Fruit fly (Drosophila melanogaster) whole organism, embryonic: ENCODE measurements around the gene CG17230.

Experiments
- B-H2 ChIP-seq: fragments of 200-800 bp; sonication (Bioruptor generic); optimal IDR thresholded peaks from 2 replicates; lab custom pipeline; 2018; ENCODE audit warnings: missing biosample characterization, mild to moderate bottlenecking, missing genetic modification characterization
- CG10979 ChIP-seq: fragments of 200-800 bp; sonication (Bioruptor generic); optimal IDR thresholded peaks from 2 replicates; lab custom pipeline; 2018; ENCODE audit warnings: missing biosample characterization, mild to moderate bottlenecking, missing genetic modification characterization, moderate library complexity
- CG12659 ChIP-seq: fragments of 200-800 bp; sonication (Bioruptor generic); optimal IDR thresholded peaks from 3 replicates; lab custom pipeline; 2017; ENCODE audit warnings: mild to moderate bottlenecking, missing biosample characterization, missing genetic modification reagents, missing genetic modification characterization
- CG14050 ChIP-seq: fragments of 200-800 bp; sonication (Bioruptor generic); IDR thresholded peaks from 3 replicates; pipeline ENCODE4 v1.3.6; 2022; ENCODE audit warnings: missing biosample characterization, missing genetic modification characterization
- CG14441 ChIP-seq: fragments of 200-800 bp; sonication (Bioruptor generic); IDR thresholded peaks from 2 replicates; pipeline ENCODE4 v1.3.6; 2022; ENCODE audit warnings: missing biosample characterization, missing genetic modification characterization
- CG15514 ChIP-seq: fragments of 200-800 bp; sonication (Bioruptor generic); optimal IDR thresholded peaks from 3 replicates; lab custom pipeline; 2017; ENCODE audit warnings: missing biosample characterization, missing genetic modification characterization, mild to moderate bottlenecking, moderate library complexity, missing genetic modification reagents
- CG17568 ChIP-seq: fragments of 200-800 bp; sonication (Bioruptor generic); optimal IDR thresholded peaks from 2 replicates; lab custom pipeline; 2018; ENCODE audit warnings: missing biosample characterization, mild to moderate bottlenecking, missing genetic modification characterization, moderate library complexity
- CG31224 ChIP-seq: fragments of 200-800 bp; sonication (Bioruptor generic); IDR thresholded peaks from 2 replicates; pipeline ENCODE4 v1.3.6; 2022; ENCODE audit warnings: missing biosample characterization, missing genetic modification characterization
- CG31365 ChIP-seq: fragments of 200-800 bp; sonication (Bioruptor generic); optimal IDR thresholded peaks from 2 replicates; lab custom pipeline; 2018; ENCODE audit warnings: missing biosample characterization, mild to moderate bottlenecking, missing genetic modification characterization
- CG4360 ChIP-seq: fragments of 200-800 bp; sonication (Bioruptor generic); IDR thresholded peaks from 2 replicates; pipeline ENCODE4 v1.3.6; 2022; ENCODE audit warnings: missing biosample characterization, missing genetic modification characterization
- CG6254 ChIP-seq: fragments of 200-800 bp; sonication (Bioruptor generic); optimal IDR thresholded peaks from 3 replicates; lab custom pipeline; 2017; ENCODE audit warnings: mild to moderate bottlenecking, missing biosample characterization, missing genetic modification reagents, missing genetic modification characterization
- CG7963 ChIP-seq: fragments of 200-800 bp; sonication (Bioruptor generic); IDR thresholded peaks from 3 replicates; pipeline ENCODE4 v1.3.6; 2022; ENCODE audit warnings: missing biosample characterization, missing genetic modification characterization; ENCODE audit not compliant: partially characterized antibody
- CG9609 ChIP-seq: fragments of 200-800 bp; sonication (Bioruptor generic); optimal IDR thresholded peaks from 3 replicates; lab custom pipeline; 2016; ENCODE audit warnings: missing biosample characterization, missing genetic modification characterization
- CHES-1-like ChIP-seq: fragments of 200-800 bp; sonication (Bioruptor generic); optimal IDR thresholded peaks from 2 replicates; lab custom pipeline; 2016; ENCODE audit warnings: missing biosample characterization, missing genetic modification characterization
- CoRest ChIP-seq: fragments of 200-800 bp; sonication (Bioruptor generic); optimal IDR thresholded peaks from 3 replicates; lab custom pipeline; 2018; ENCODE audit warnings: missing biosample characterization, mild to moderate bottlenecking, missing genetic modification characterization, moderate library complexity
- Dad ChIP-seq: fragments of 200-800 bp; sonication (Bioruptor generic); optimal IDR thresholded peaks from 3 replicates; lab custom pipeline; 2016; ENCODE audit warnings: missing biosample characterization, missing genetic modification characterization
- Deaf1 ChIP-seq: fragments of 200-800 bp; optimal IDR thresholded peaks from 3 replicates; lab custom pipeline; 2019; ENCODE audit warnings: missing biosample characterization, mild to moderate bottlenecking, missing genetic modification characterization, moderate library complexity
- HLH3B ChIP-seq: fragments of 200-800 bp; sonication (Bioruptor generic); IDR thresholded peaks from 2 replicates; pipeline ENCODE4 v1.3.6; 2022; ENCODE audit warnings: missing biosample characterization, missing genetic modification characterization
- HLH4C ChIP-seq: fragments of 200-800 bp; sonication (Bioruptor generic); IDR thresholded peaks from 3 replicates; pipeline ENCODE4 v1.3.6; 2022; ENCODE audit warnings: missing biosample characterization, missing genetic modification characterization; ENCODE audit not compliant: partially characterized antibody
- HLH54F ChIP-seq: fragments of 200-800 bp; sonication (Bioruptor generic); optimal IDR thresholded peaks from 3 replicates; lab custom pipeline; 2016; ENCODE audit warnings: missing biosample characterization, missing genetic modification characterization
- Hey ChIP-seq: fragments of 200-800 bp; sonication (Bioruptor generic); optimal IDR thresholded peaks from 3 replicates; lab custom pipeline; 2018; ENCODE audit warnings: missing biosample characterization, mild to moderate bottlenecking, missing genetic modification characterization
- HmgZ ChIP-seq: fragments of 200-800 bp; sonication (Bioruptor generic); optimal IDR thresholded peaks from 2 replicates; lab custom pipeline; 2018; ENCODE audit warnings: missing biosample characterization, mild to moderate bottlenecking, missing genetic modification characterization
- Hr78 ChIP-seq, 2 experiments: fragments of 200-800 bp in 1 of 2; fragments of >200 bp in 1 of 2; sonication (Bioruptor generic) in 1 of 2; optimal IDR thresholded peaks; 2 replicates each; lab custom pipeline; 2017 to 2019; ENCODE audit warnings: missing biosample characterization in 2 of 2, missing genetic modification characterization in 2 of 2, mild to moderate bottlenecking in 1 of 2, moderate library complexity in 1 of 2
- MESR4 ChIP-seq: fragments of 200-800 bp; sonication (Bioruptor generic); optimal IDR thresholded peaks from 2 replicates; lab custom pipeline; 2018; ENCODE audit warnings: missing biosample characterization, mild to moderate bottlenecking, missing genetic modification characterization, moderate library complexity
- Sry-δ ChIP-seq: fragments of 200-800 bp; sonication (Bioruptor generic); optimal IDR thresholded peaks from 2 replicates; lab custom pipeline; 2016; ENCODE audit warnings: missing biosample characterization, missing genetic modification characterization
- ab ChIP-seq: fragments of 200-800 bp; sonication (Bioruptor generic); optimal IDR thresholded peaks from 2 replicates; lab custom pipeline; 2016; ENCODE audit warnings: missing biosample characterization, missing genetic modification characterization
- bbx ChIP-seq: fragments of 200-800 bp; sonication (Bioruptor generic); IDR thresholded peaks from 2 replicates; pipeline ENCODE4 v1.3.6; 2022; ENCODE audit warnings: missing biosample characterization, missing genetic modification characterization; ENCODE audit not compliant: partially characterized antibody
- caup ChIP-seq: fragments of 200-800 bp; sonication (Bioruptor generic); optimal IDR thresholded peaks from 3 replicates; lab custom pipeline; 2017; ENCODE audit warnings: missing biosample characterization, mild to moderate bottlenecking, missing genetic modification characterization, moderate library complexity; ENCODE audit not compliant: severe bottlenecking
- chinmo ChIP-seq: fragments of 200-800 bp; sonication (Bioruptor generic); IDR thresholded peaks from 4 replicates; pipeline ENCODE4 v1.3.6; 2022; ENCODE audit warnings: missing biosample characterization, missing genetic modification characterization; ENCODE audit not compliant: partially characterized antibody
- dm ChIP-seq: fragments of 200-800 bp; sonication (Bioruptor generic); optimal IDR thresholded peaks from 3 replicates; lab custom pipeline; 2016; ENCODE audit warnings: missing biosample characterization, missing genetic modification characterization
- fd96Cb ChIP-seq: fragments of 200-800 bp; sonication (Bioruptor generic); optimal IDR thresholded peaks from 2 replicates; lab custom pipeline; 2018; ENCODE audit warnings: missing biosample characterization, mild to moderate bottlenecking, missing genetic modification characterization, moderate library complexity
- hth ChIP-seq: fragments of >200 bp; optimal IDR thresholded peaks from 2 replicates; lab custom pipeline; 2017; ENCODE audit warnings: inconsistent platforms
- lbe ChIP-seq: fragments of 200-800 bp; sonication (Bioruptor generic); optimal IDR thresholded peaks from 2 replicates; lab custom pipeline; 2016; ENCODE audit warnings: missing biosample characterization, mild to moderate bottlenecking, missing genetic modification characterization
- maf-S ChIP-seq: fragments of 200-800 bp; sonication (Bioruptor generic); optimal IDR thresholded peaks from 2 replicates; lab custom pipeline; 2016; ENCODE audit warnings: missing biosample characterization, missing genetic modification characterization
- mirr ChIP-seq: fragments of 200-800 bp; sonication (Bioruptor generic); optimal IDR thresholded peaks from 3 replicates; lab custom pipeline; 2018; ENCODE audit warnings: missing biosample characterization, mild to moderate bottlenecking, missing genetic modification characterization
- repo ChIP-seq: fragments of 200-800 bp; sonication (Bioruptor generic); optimal IDR thresholded peaks from 2 replicates; lab custom pipeline; 2016; ENCODE audit warnings: missing biosample characterization, missing genetic modification characterization
- sd ChIP-seq: fragments of 200-800 bp; sonication (Bioruptor generic); optimal IDR thresholded peaks from 3 replicates; lab custom pipeline; 2018; ENCODE audit warnings: missing biosample characterization, mild to moderate bottlenecking, missing genetic modification characterization, moderate library complexity
- slbo ChIP-seq: fragments of 200-800 bp; sonication (Bioruptor generic); IDR thresholded peaks from 2 replicates; pipeline ENCODE4 v1.3.6; 2022; ENCODE audit warnings: missing biosample characterization, missing genetic modification characterization
- twi ChIP-seq: fragments of 200-800 bp; optimal IDR thresholded peaks from 2 replicates; lab custom pipeline; 2019; ENCODE audit warnings: missing biosample characterization, mild to moderate bottlenecking, missing genetic modification characterization, moderate library complexity

CG17230 gene

DNA sequence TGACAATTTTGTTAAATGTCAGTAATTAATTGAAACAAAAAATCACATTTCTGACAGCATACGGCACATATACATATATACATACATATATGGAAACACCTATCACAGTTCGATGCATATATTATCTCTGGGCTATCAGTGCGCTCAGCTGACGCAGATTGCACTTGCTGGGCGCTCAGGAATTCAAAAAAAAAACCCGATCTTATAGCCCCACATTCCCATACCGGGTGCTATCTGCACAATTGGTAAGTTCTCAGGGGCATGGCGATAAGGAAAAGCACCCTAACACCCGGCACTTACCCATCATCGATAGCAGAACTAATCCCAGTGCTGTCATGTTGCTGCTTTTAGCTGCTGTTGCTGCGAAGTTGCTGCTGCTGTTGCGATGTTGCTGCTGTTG is 19.7 kb downstream of the CG17230 start (continued):
- no peak for TF ChIP-seq MESR4 (GFP tag; lab: Kevin White, UChicago)
- no peak for TF ChIP-seq bbx
- no peak for TF ChIP-seq caup (GFP tag; lab: Kevin White, UChicago)
- TF ChIP-seq dm (GFP tag; lab: Kevin White, UChicago) = no peak
- TF ChIP-seq Dad (GFP tag; lab: Kevin White, UChicago) = no peak
- no peak for TF ChIP-seq mirr (GFP tag; lab: Kevin White, UChicago)
- TF ChIP-seq sd (tag; lab: Kevin White, UChicago) = peak; percentile 80
- TF ChIP-seq fd96Cb = no peak
- TF ChIP-seq CG7963 (GFP tag; lab: Robert Waterston, UW) = no peak
- TF ChIP-seq CG15514 (GFP tag; lab: Kevin White, UChicago) = no peak
- TF ChIP-seq CG4360 (GFP tag; lab: Robert Waterston, UW) = no peak
- TF ChIP-seq Hr78 (GFP tag; optimal IDR thresholded peaks at IDR 0.05; lab: Kevin White, UChicago) = no peak
- TF ChIP-seq hth (lab: Kevin White, UChicago) = no peak
- TF ChIP-seq CG14441 = no peak
- no peak for TF ChIP-seq ab (GFP tag; lab: Kevin White, UChicago)
- TF ChIP-seq B-H2 = no peak
- no peak for TF ChIP-seq Sry-δ (GFP tag; lab: Kevin White, UChicago)
- TF ChIP-seq CG10979 (tag; lab: Kevin White, UChicago) = no peak
- no peak for TF ChIP-seq CG17568 (GFP tag; lab: Kevin White, UChicago)
- no peak for TF ChIP-seq Hey (tag; lab: Kevin White, UChicago)
- TF ChIP-seq CG31224 (GFP tag; lab: Robert Waterston, UW) = peak; percentile 94
- TF ChIP-seq HmgZ (tag; lab: Kevin White, UChicago) = no peak
- TF ChIP-seq CHES-1-like = no peak
- TF ChIP-seq CG9609 (GFP tag; lab: Kevin White, UChicago) = no peak
- TF ChIP-seq CG6254 (GFP tag; lab: Kevin White, UChicago) = peak; percentile 20
- no peak for TF ChIP-seq maf-S (GFP tag; lab: Kevin White, UChicago)
- TF ChIP-seq CG12659 = no peak
- no peak for TF ChIP-seq HLH4C
- TF ChIP-seq twi (tag; lab: Kevin White, UChicago) = no peak
- peak; percentile 61; the same call in 2 of the 4 replicates for TF ChIP-seq chinmo (GFP tag; lab: Robert Waterston, UW)
- no peak for TF ChIP-seq Deaf1 (tag; lab: Kevin White, UChicago)
- no peak for TF ChIP-seq CoRest (tag; lab: Kevin White, UChicago)
- TF ChIP-seq HLH3B (GFP tag; lab: Robert Waterston, UW) = no peak
- TF ChIP-seq slbo (GFP tag; lab: Robert Waterston, UW) = no peak
- TF ChIP-seq CG14050 = no peak
- TF ChIP-seq repo (GFP tag; lab: Kevin White, UChicago) = no peak
- no peak for TF ChIP-seq CG31365 (tag; lab: Kevin White, UChicago)
- no peak for TF ChIP-seq HLH54F (GFP tag; lab: Kevin White, UChicago)
- TF ChIP-seq lbe (GFP tag; lab: Kevin White, UChicago) = no peak
